Worm (Caenorhabditis elegans): ENCODE data around the gene smex-1.

ce11 chrV:8325906-8326305, 30.1 kb upstream of the smex-1 start:
- TF ChIP-seq W03F9.2 (tag; optimal IDR thresholded peaks at IDR 0.05) (no peak), him-1 (tag; optimal IDR thresholded peaks at IDR 0.05) (no peak), dao-5 (tag; optimal IDR thresholded peaks at IDR 0.05) (no peak)
